Worm (Caenorhabditis elegans) whole organism, late embryonic: ENCODE data around the gene H12D21.11.
A peak's percentile ranks its signal among the peaks of the same experiment; 100 is the strongest.
"Not testable (repeated sequence)": the region's sequence is repeated elsewhere in the genome, so short reads cannot be mapped to it uniquely, and the experiment has no call there.

Experiments used
- C08G9.2 ChIP-seq: sonication (generic microtip); optimal IDR thresholded peaks from 2 replicates; lab custom pipeline; 2016; ENCODE audit warnings: mild to moderate bottlenecking, missing genetic modification characterization, moderate library complexity, missing compliant biosample characterization
- K02D7.2 ChIP-seq: sonication (generic microtip); optimal IDR thresholded peaks from 2 replicates; lab custom pipeline; 2017; ENCODE audit warnings: mild to moderate bottlenecking, missing genetic modification characterization, missing compliant biosample characterization
- K09A11.1 ChIP-seq: sonication (generic microtip); optimal IDR thresholded peaks from 2 replicates; lab custom pipeline; 2017; ENCODE audit warnings: antibody characterized with exemption, mild to moderate bottlenecking, missing genetic modification characterization, missing compliant biosample characterization; ENCODE audit not compliant: insufficient read depth
- Y22D7AL.16 ChIP-seq: sonication (generic microtip); optimal IDR thresholded peaks from 2 replicates; lab custom pipeline; 2016; ENCODE audit warnings: missing genetic modification characterization, missing compliant biosample characterization
- ceh-14 ChIP-seq: sonication (generic microtip); optimal IDR thresholded peaks from 2 replicates; lab custom pipeline; 2016; ENCODE audit warnings: missing genotype, missing genetic modification characterization, missing compliant biosample characterization
- ceh-18 ChIP-seq: sonication (generic microtip); optimal IDR thresholded peaks from 2 replicates; lab custom pipeline; 2016; ENCODE audit warnings: missing genetic modification characterization, missing compliant biosample characterization
- ceh-19 ChIP-seq: fragments of 200-800 bp; sonication (Bioruptor generic); optimal IDR thresholded peaks from 2 replicates; lab custom pipeline; 2018; ENCODE audit warnings: mild to moderate bottlenecking, missing genetic modification characterization, missing compliant biosample characterization
- ceh-2 ChIP-seq: sonication (generic microtip); optimal IDR thresholded peaks from 2 replicates; lab custom pipeline; 2016; ENCODE audit warnings: missing genotype, missing genetic modification characterization, missing compliant biosample characterization
- ceh-24 ChIP-seq: sonication (generic microtip); optimal IDR thresholded peaks from 2 replicates; lab custom pipeline; 2016; ENCODE audit warnings: mild to moderate bottlenecking, missing genetic modification characterization, missing compliant biosample characterization
- ceh-31 ChIP-seq: sonication (generic microtip); optimal IDR thresholded peaks from 2 replicates; lab custom pipeline; 2016; ENCODE audit warnings: missing genetic modification characterization, missing compliant biosample characterization
- ceh-45 ChIP-seq: fragments of 200-800 bp; sonication (Bioruptor generic); IDR thresholded peaks from 2 replicates; pipeline ENCODE4 v1.3.6; 2022; ENCODE audit warnings: missing genetic modification reagents, missing genetic modification characterization, missing compliant biosample characterization
- ceh-48 ChIP-seq: sonication (generic microtip); optimal IDR thresholded peaks from 2 replicates; lab custom pipeline; 2016; ENCODE audit warnings: missing genetic modification characterization, inconsistent platforms, missing compliant biosample characterization
- ceh-6 ChIP-seq: fragments of 200-800 bp; sonication (Bioruptor generic); optimal IDR thresholded peaks from 2 replicates; lab custom pipeline; 2018; ENCODE audit warnings: mild to moderate bottlenecking, missing genetic modification characterization, missing compliant biosample characterization
- che-1 ChIP-seq: sonication (generic microtip); optimal IDR thresholded peaks from 2 replicates; lab custom pipeline; 2016; ENCODE audit warnings: mild to moderate bottlenecking, missing genetic modification characterization, missing compliant biosample characterization
- ets-4 ChIP-seq: sonication (generic microtip); optimal IDR thresholded peaks from 2 replicates; lab custom pipeline; 2016; ENCODE audit warnings: missing genetic modification characterization, missing compliant biosample characterization
- fkh-6 ChIP-seq: sonication (generic microtip); optimal IDR thresholded peaks from 2 replicates; lab custom pipeline; 2016; ENCODE audit warnings: missing genetic modification characterization, missing compliant biosample characterization
- gmeb-2 ChIP-seq: sonication (generic microtip); optimal IDR thresholded peaks from 2 replicates; lab custom pipeline; 2016; ENCODE audit warnings: missing genetic modification characterization, inconsistent platforms, missing compliant biosample characterization
- hlh-13 ChIP-seq: fragments of 200-800 bp; sonication (Bioruptor generic); optimal IDR thresholded peaks from 2 replicates; lab custom pipeline; 2018; ENCODE audit warnings: mild to moderate bottlenecking, missing genetic modification characterization, missing compliant biosample characterization
- hlh-30 ChIP-seq: sonication (generic microtip); optimal IDR thresholded peaks from 2 replicates; lab custom pipeline; 2017; ENCODE audit warnings: antibody characterized with exemption, missing genetic modification characterization, missing compliant biosample characterization; ENCODE audit not compliant: insufficient read depth
- lin-11 ChIP-seq: fragments of 200-800 bp; sonication (Bioruptor generic); optimal IDR thresholded peaks from 2 replicates; lab custom pipeline; 2018; ENCODE audit warnings: mild to moderate bottlenecking, missing genetic modification characterization, missing compliant biosample characterization
- madf-2 ChIP-seq: sonication (generic microtip); optimal IDR thresholded peaks from 2 replicates; lab custom pipeline; 2017; ENCODE audit warnings: missing genetic modification characterization, missing compliant biosample characterization
- nhr-232 ChIP-seq: sonication (generic microtip); optimal IDR thresholded peaks from 2 replicates; lab custom pipeline; 2016; ENCODE audit warnings: missing genetic modification characterization, missing compliant biosample characterization
- npax-4 ChIP-seq: sonication (generic microtip); optimal IDR thresholded peaks from 2 replicates; lab custom pipeline; 2016; ENCODE audit warnings: missing genetic modification characterization, missing compliant biosample characterization
- odd-2 ChIP-seq: sonication (generic microtip); optimal IDR thresholded peaks from 2 replicates; lab custom pipeline; 2017; ENCODE audit warnings: antibody characterized with exemption, mild to moderate bottlenecking, missing genetic modification characterization, missing compliant biosample characterization
- pag-3 ChIP-seq: sonication (generic microtip); optimal IDR thresholded peaks from 2 replicates; lab custom pipeline; 2016; ENCODE audit warnings: missing compliant biosample characterization, missing genetic modification characterization, borderline replicate concordance
- pqm-1 ChIP-seq: sonication (generic microtip); optimal IDR thresholded peaks from 2 replicates; lab custom pipeline; 2016; ENCODE audit warnings: missing genetic modification characterization, missing compliant biosample characterization
- pros-1 ChIP-seq: fragments of 150-350 bp; optimal IDR thresholded peaks from 2 replicates; lab custom pipeline; 2014; ENCODE audit warnings: missing biosample characterization, missing genetic modification reagents, missing genetic modification characterization
- tbx-2 ChIP-seq: sonication (generic microtip); optimal IDR thresholded peaks from 2 replicates; lab custom pipeline; 2016; ENCODE audit warnings: missing genetic modification characterization, missing compliant biosample characterization
- ttx-3 ChIP-seq: sonication (generic microtip); optimal IDR thresholded peaks from 2 replicates; lab custom pipeline; 2016; ENCODE audit warnings: missing genetic modification reagents, missing genetic modification characterization, missing compliant biosample characterization
- unc-3 ChIP-seq, 2 experiments: fragments of 200-800 bp in 1 of 2; sonication (Bioruptor generic) in 1 of 2; sonication (generic microtip) in 1 of 2; conservative IDR thresholded peaks in 1 of 2; optimal IDR thresholded peaks in 1 of 2; 2 replicates each; pipeline versions ENCODE4 v1.3.6 to Lab custom; 2016 to 2022; ENCODE audit warnings: missing compliant biosample characterization in 2 of 2, missing genetic modification characterization in 2 of 2, missing genetic modification reagents in 1 of 2
- unc-55 ChIP-seq: sonication (generic microtip); optimal IDR thresholded peaks from 2 replicates; lab custom pipeline; 2017; ENCODE audit warnings: missing biosample characterization, missing genetic modification reagents, missing genetic modification characterization
- unc-86 ChIP-seq: sonication (generic microtip); optimal IDR thresholded peaks from 2 replicates; lab custom pipeline; 2016; ENCODE audit warnings: missing genetic modification characterization, missing compliant biosample characterization
- zip-5 ChIP-seq: sonication (generic microtip); optimal IDR thresholded peaks from 2 replicates; lab custom pipeline; 2016; ENCODE audit warnings: missing genetic modification characterization, missing compliant biosample characterization

H12D21.11 gene

DNA sequence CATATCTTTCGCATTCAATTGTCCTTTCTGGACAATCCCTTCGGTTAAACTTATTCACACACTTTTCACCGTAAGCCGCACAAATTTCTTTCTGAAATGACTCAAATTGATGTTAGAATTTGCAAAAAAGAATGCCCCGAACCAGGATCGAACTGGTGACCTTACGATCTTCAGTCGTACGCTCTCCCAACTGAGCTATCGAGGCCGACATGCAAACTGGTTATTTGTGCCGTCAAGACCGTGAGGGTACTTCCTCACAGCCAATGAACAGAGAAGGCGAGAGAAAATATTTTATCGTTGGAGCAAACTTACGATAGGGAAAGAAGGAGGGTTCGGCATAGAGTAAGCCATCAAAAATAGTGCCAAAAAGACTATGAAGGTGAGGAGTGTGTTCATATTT lies 39.4 kb upstream of the H12D21.11 start (continued):
- TF ChIP-seq che-1 (tag; lab: Kevin White, UChicago) (peak; percentile 13), unc-55 (GFP tag; lab: Kevin White, UChicago) (no peak), C08G9.2 (no peak), ceh-2 (no peak), gmeb-2 (tag; lab: Kevin White, UChicago) (peak; percentile 16)

DNA sequence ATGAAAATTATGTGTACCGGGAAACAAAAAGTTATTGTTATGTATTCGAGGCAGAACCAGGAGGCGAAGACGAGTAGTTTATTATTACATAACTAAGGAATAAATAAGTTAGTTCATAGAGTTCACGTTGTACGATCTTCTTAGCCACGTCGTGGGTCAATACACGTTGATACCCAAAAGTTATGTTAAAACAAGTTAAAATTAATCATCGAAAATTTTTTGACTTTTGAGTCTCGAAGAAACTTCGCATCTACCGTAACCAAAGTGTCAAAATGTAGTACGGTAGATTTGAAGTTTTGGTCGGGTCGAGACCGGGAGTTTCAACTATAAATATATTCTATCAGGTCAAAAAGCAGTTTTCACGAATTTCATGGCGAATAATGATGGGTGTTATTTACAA lies 39.0 kb upstream of the H12D21.11 start, which contains the start of gene ZC412.10:
ZC412.10 (minus strand) TSS at position 101 of the 400 bp plus-strand sequence.
- not testable (repeated sequence) for TF ChIP-seq K09A11.1; lin-11 (tag; lab: Kevin White, UChicago); pag-3 (tag; lab: Kevin White, UChicago)

DNA sequence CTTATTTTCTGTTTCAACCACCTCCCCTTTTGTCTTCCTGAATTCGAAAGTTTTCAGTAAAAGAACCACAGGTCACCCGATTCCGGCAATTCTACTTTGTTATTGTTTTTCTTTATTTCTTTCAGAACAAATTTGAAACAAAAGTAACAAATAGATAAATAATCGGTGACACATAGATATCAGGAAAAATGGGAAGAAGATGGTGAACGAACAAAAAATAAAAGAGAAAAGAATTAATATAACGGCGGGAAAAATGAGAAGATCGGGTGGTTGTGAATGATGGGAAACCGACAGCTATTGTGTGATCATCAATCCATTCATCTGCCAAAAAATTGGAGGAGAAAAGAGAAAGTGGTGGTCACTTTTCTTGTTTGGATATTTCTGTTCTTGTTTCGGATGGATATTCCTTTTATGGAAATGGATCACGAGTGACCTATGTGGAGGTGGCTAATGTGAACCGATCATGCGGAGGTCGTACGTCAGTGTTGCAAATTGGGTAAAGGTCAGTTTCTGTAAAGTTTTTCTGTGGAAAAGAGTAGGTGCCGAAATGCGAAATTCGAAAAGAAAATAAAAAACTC lies 38.4 kb upstream of the H12D21.11 start:
- TF ChIP-seq pqm-1 (tag; lab: Kevin White, UChicago): no peak
- no peak for TF ChIP-seq ceh-18 (tag; lab: Kevin White, UChicago)
- no peak for TF ChIP-seq ceh-31 (tag; lab: Kevin White, UChicago)
- TF ChIP-seq odd-2 (tag; lab: Kevin White, UChicago): no peak
- TF ChIP-seq zip-5 (tag; lab: Kevin White, UChicago): no peak
- no peak for TF ChIP-seq unc-55 (GFP tag; lab: Kevin White, UChicago)

DNA sequence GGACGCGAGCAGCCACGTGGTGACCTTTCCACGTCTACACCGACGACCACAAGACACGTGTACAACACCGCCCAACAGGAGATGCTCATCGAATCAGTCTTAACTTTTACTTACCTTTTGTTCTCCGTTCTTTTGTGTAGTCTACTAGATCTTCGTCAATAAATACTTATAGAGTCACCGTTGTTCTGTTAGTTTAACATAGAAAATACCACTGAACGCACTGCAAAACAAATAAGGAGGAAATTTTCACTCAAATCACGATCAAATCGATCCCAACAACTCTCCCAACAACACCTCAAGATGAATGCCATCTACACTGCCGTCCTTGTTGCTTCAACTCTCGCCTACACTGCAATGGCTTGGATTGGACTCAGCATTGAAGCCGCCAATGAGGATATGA lies 24.9 kb upstream of the H12D21.11 start, which contains the start of gene nspa-2:
nspa-2 (plus strand) TSS at position 301 of the 400 bp plus-strand sequence.
- TF ChIP-seq ceh-48 (tag; lab: Kevin White, UChicago); ceh-14; unc-86 (tag; lab: Kevin White, UChicago): not testable (repeated sequence)

DNA sequence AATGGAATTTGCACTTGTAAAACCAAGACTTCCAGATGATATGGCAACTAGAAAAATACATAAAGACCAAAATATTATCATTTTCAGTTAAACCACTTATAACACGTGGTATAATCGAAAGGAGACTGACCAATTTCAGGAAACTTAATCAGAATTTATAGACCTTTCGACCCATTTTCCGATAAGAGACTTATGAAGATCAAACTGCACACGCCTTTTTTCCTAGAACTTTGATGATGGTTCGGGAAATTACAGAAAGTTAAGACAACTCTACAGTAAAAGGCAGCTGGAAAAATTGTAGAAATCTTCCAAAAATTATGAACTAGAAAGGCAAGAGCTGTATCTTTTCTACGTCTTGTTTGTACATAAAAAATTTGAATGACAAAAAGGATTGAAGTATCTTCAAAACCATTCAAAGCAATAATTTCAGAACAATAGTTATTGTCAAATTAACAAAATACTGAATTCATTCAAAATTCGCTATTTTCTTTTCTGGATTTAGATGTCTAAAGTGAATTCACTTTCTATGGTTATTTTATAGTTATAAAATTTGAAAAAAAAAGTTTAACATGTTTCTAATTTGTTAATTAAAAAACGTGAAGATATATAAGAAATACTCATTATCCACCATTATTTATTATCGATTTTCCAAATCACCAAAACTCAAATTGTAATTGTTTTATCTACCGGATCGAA lies 22.2 kb upstream of the H12D21.11 start, which contains the start of the genes mpst-2 and H12D21.5:
mpst-2 (minus strand) TSS at position 101 of the 696 bp plus-strand sequence.
H12D21.5 (plus strand) TSS at position 646 of the 696 bp plus-strand sequence.
- no peak for TF ChIP-seq zip-5 (tag; lab: Kevin White, UChicago)
- no peak for TF ChIP-seq hlh-13 (GFP tag; lab: Kevin White, UChicago)
- no peak for TF ChIP-seq tbx-2
- no peak for TF ChIP-seq hlh-30 (tag; lab: Kevin White, UChicago)
- TF ChIP-seq K02D7.2 (tag; lab: Kevin White, UChicago): no peak
- no peak for TF ChIP-seq Y22D7AL.16 (tag; lab: Kevin White, UChicago)
- TF ChIP-seq ceh-24 (tag; lab: Kevin White, UChicago): no peak
- no peak for TF ChIP-seq ttx-3 (tag; lab: Kevin White, UChicago)
- no peak for TF ChIP-seq ceh-6
- TF ChIP-seq C08G9.2: no peak
- no peak for TF ChIP-seq madf-2 (tag; lab: Kevin White, UChicago)
- no peak for TF ChIP-seq ceh-45 (GFP tag; lab: Robert Waterston, UW)
- TF ChIP-seq ets-4: no peak

DNA sequence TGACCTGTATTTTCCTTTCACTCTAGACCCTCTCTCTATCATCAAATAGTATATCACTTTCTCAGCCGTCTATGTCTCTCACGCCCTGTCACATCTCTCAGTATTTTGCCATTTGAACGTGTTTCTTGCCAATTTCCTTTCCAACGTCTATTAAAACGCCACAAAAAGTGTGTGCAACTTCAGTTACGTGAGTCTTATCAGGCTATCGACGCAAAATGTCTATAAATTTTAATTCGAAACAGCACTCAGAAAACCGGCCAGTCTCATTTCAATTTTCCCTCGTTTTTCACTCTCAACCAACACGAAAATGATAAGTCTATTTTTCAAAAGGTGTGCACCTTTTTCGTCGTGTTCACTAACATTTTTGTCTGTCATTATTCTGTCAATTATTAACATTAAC lies 20.1 kb upstream of the H12D21.11 start, which contains the start of gene mpst-3:
mpst-3 (plus strand) TSS at position 91 of the 400 bp plus-strand sequence.
- no peak for TF ChIP-seq pag-3 (tag; lab: Kevin White, UChicago)
- TF ChIP-seq unc-3 (GFP tag; conservative IDR thresholded peaks at IDR 0.05; lab: Robert Waterston, UW): no peak
- TF ChIP-seq unc-3 (tag; optimal IDR thresholded peaks at IDR 0.05; lab: Kevin White, UChicago): no peak
- TF ChIP-seq zip-5 (tag; lab: Kevin White, UChicago): no peak
- TF ChIP-seq unc-86 (tag; lab: Kevin White, UChicago): no peak
- no peak for TF ChIP-seq che-1 (tag; lab: Kevin White, UChicago)
- no peak for TF ChIP-seq madf-2 (tag; lab: Kevin White, UChicago)
- no peak for TF ChIP-seq npax-4
- no peak for TF ChIP-seq ceh-31 (tag; lab: Kevin White, UChicago)
- no peak for TF ChIP-seq lin-11 (tag; lab: Kevin White, UChicago)
- no peak for TF ChIP-seq ceh-19 (GFP tag; lab: Kevin White, UChicago)
- no peak for TF ChIP-seq fkh-6 (tag; lab: Kevin White, UChicago)
- TF ChIP-seq pros-1 (tag; lab: Kevin White, UChicago): no peak
- TF ChIP-seq ceh-2: no peak
- TF ChIP-seq ceh-6: no peak
- TF ChIP-seq C08G9.2: no peak
- no peak for TF ChIP-seq nhr-232 (tag; lab: Kevin White, UChicago)
- no peak for TF ChIP-seq odd-2 (tag; lab: Kevin White, UChicago)
- no peak for TF ChIP-seq hlh-30 (tag; lab: Kevin White, UChicago)
